Worm (Caenorhabditis elegans) whole organism, midembryonic: ENCODE data around the gene gcy-36.
A peak's percentile ranks its signal among the peaks of the same experiment; 100 is the strongest.
"Not testable (repeated sequence)": the region's sequence is repeated elsewhere in the genome, so short reads cannot be mapped to it uniquely, and the experiment has no call there.

ENCODE experiments used
- T22C8.4 ChIP-seq: fragments of 200-800 bp; sonication (Bioruptor generic); IDR thresholded peaks from 2 replicates; pipeline ENCODE4 v1.3.6; 2022; ENCODE audit warnings: missing genetic modification characterization, missing compliant biosample characterization
- cog-1 ChIP-seq: sonication (generic microtip); optimal IDR thresholded peaks from 2 replicates; lab custom pipeline; 2016; ENCODE audit warnings: missing genetic modification characterization, missing compliant biosample characterization
- flt-1 ChIP-seq: fragments of 200-800 bp; sonication (Bioruptor generic); IDR thresholded peaks from 2 replicates; pipeline ENCODE4 v1.3.6; 2022; ENCODE audit warnings: missing genetic modification characterization, missing compliant biosample characterization
- klf-2 ChIP-seq: fragments of 200-800 bp; sonication (Bioruptor generic); conservative IDR thresholded peaks from 2 replicates; pipeline ENCODE4 v1.3.6; 2022; ENCODE audit warnings: missing genetic modification reagents, missing genetic modification characterization, missing compliant biosample characterization
- med-1 ChIP-seq: sonication (generic microtip); optimal IDR thresholded peaks from 2 replicates; lab custom pipeline; 2017; ENCODE audit warnings: missing genetic modification characterization, mild to moderate bottlenecking, missing compliant biosample characterization, antibody characterized with exemption, missing genetic modification reagents; ENCODE audit not compliant: insufficient read depth
- ref-1 ChIP-seq: fragments of 200-800 bp; sonication (Bioruptor generic); conservative IDR thresholded peaks from 2 replicates; pipeline ENCODE4 v1.3.6; 2022; ENCODE audit warnings: missing genetic modification reagents, missing genetic modification characterization, missing compliant biosample characterization
- tab-1 ChIP-seq: fragments of 200-800 bp; sonication (Bioruptor generic); IDR thresholded peaks from 2 replicates; pipeline ENCODE4 v1.3.6; 2022; ENCODE audit warnings: missing genetic modification characterization, missing compliant biosample characterization
- ztf-23 ChIP-seq: fragments of 200-800 bp; sonication (Bioruptor generic); IDR thresholded peaks from 2 replicates; pipeline ENCODE4 v1.3.6; 2022; ENCODE audit warnings: missing genetic modification reagents, missing genetic modification characterization, missing compliant biosample characterization
- ztf-29 ChIP-seq: fragments of 200-800 bp; sonication (Bioruptor generic); IDR thresholded peaks from 2 replicates; pipeline ENCODE4 v1.3.6; 2022; ENCODE audit warnings: missing genetic modification reagents, missing genetic modification characterization, missing compliant biosample characterization

- not testable (repeated sequence) for TF ChIP-seq T22C8.4 (GFP tag; lab: Robert Waterston, UW); tab-1 (GFP tag; lab: Robert Waterston, UW); ztf-29 (GFP tag; lab: Robert Waterston, UW); ztf-23 (GFP tag; lab: Robert Waterston, UW); cog-1 (tag; lab: Kevin White, UChicago); ref-1 (GFP tag; lab: Robert Waterston, UW); med-1 (GFP tag; lab: Kevin White, UChicago); klf-2 (GFP tag; lab: Robert Waterston, UW)
- 0 out of 2 replicates have a peak, but pooled peaks have one; percentile 23 for TF ChIP-seq flt-1 (GFP tag; lab: Robert Waterston, UW)
Measured at ce11 chrX:15533847-15534246, 55.0 kb downstream of the gcy-36 start.
